Fruit fly (Drosophila melanogaster) whole organism, embryonic: Measurements from ENCODE around the gene CG9166.
A peak's percentile ranks its signal among the peaks of the same experiment; 100 is the strongest.

ENCODE experiments used
- B-H1 ChIP-seq: fragments of 200-800 bp; sonication (Bioruptor generic); IDR thresholded peaks from 3 replicates; pipeline ENCODE4 v1.3.6; 2022; ENCODE audit warnings: missing biosample characterization, missing genetic modification characterization
- Bteb2 ChIP-seq: fragments of 200-800 bp; sonication (Bioruptor generic); optimal IDR thresholded peaks from 2 replicates; lab custom pipeline; 2016; ENCODE audit warnings: missing biosample characterization, missing genetic modification characterization
- CG10274 ChIP-seq: fragments of 200-800 bp; sonication (Bioruptor generic); optimal IDR thresholded peaks from 3 replicates; lab custom pipeline; 2017; ENCODE audit warnings: missing biosample characterization, mild to moderate bottlenecking, missing genetic modification characterization
- CG11695 ChIP-seq: fragments of 200-800 bp; sonication (Bioruptor generic); IDR thresholded peaks from 3 replicates; pipeline ENCODE4 v1.3.6; 2022; ENCODE audit warnings: missing biosample characterization, missing genetic modification characterization
- CG12104 ChIP-seq: fragments of 200-800 bp; sonication (Bioruptor generic); optimal IDR thresholded peaks from 3 replicates; lab custom pipeline; 2016; ENCODE audit warnings: missing biosample characterization, missing genetic modification characterization
- CG12659 ChIP-seq: fragments of 200-800 bp; sonication (Bioruptor generic); optimal IDR thresholded peaks from 3 replicates; lab custom pipeline; 2017; ENCODE audit warnings: mild to moderate bottlenecking, missing biosample characterization, missing genetic modification reagents, missing genetic modification characterization
- CG14710 ChIP-seq: fragments of 200-800 bp; sonication (Bioruptor generic); optimal IDR thresholded peaks from 3 replicates; lab custom pipeline; 2019; ENCODE audit warnings: missing biosample characterization, mild to moderate bottlenecking, missing genetic modification characterization, moderate library complexity
- CG14860 ChIP-seq: fragments of 200-800 bp; sonication (Bioruptor generic); IDR thresholded peaks from 3 replicates; pipeline ENCODE4 v1.3.6; 2022; ENCODE audit warnings: missing biosample characterization, missing genetic modification characterization; ENCODE audit not compliant: partially characterized antibody
- CG1603 ChIP-seq: fragments of 200-800 bp; sonication (Bioruptor generic); optimal IDR thresholded peaks from 2 replicates; lab custom pipeline; 2019; ENCODE audit warnings: missing biosample characterization, mild to moderate bottlenecking, missing genetic modification characterization, moderate library complexity
- CG17328 ChIP-seq: fragments of 200-800 bp; sonication (Bioruptor generic); IDR thresholded peaks from 2 replicates; pipeline ENCODE4 v1.3.6; 2022; ENCODE audit warnings: missing biosample characterization, missing genetic modification characterization
- CG18599 ChIP-seq: fragments of 200-800 bp; sonication (Bioruptor generic); optimal IDR thresholded peaks from 3 replicates; lab custom pipeline; 2017; ENCODE audit warnings: missing biosample characterization, missing genetic modification characterization, mild to moderate bottlenecking, moderate library complexity, missing genetic modification reagents
- CG33213 ChIP-seq: fragments of 200-800 bp; sonication (Bioruptor generic); optimal IDR thresholded peaks from 3 replicates; lab custom pipeline; 2016; ENCODE audit warnings: missing biosample characterization, missing genetic modification characterization
- CG3995 ChIP-seq: fragments of 200-800 bp; sonication (Bioruptor generic); optimal IDR thresholded peaks from 3 replicates; lab custom pipeline; 2016; ENCODE audit warnings: missing biosample characterization, missing genetic modification characterization
- CG5180 ChIP-seq: fragments of 200-800 bp; sonication (Bioruptor generic); optimal IDR thresholded peaks from 3 replicates; lab custom pipeline; 2017; ENCODE audit warnings: missing biosample characterization, missing genetic modification characterization, mild to moderate bottlenecking, moderate library complexity, missing genetic modification reagents
- CG6654 ChIP-seq: fragments of 200-800 bp; sonication (Bioruptor generic); optimal IDR thresholded peaks from 2 replicates; lab custom pipeline; 2017; ENCODE audit warnings: missing biosample characterization, mild to moderate bottlenecking, missing genetic modification characterization
- CG6854 ChIP-seq: fragments of 200-800 bp; sonication (Bioruptor generic); optimal IDR thresholded peaks from 3 replicates; lab custom pipeline; 2017; ENCODE audit warnings: missing biosample characterization, mild to moderate bottlenecking, missing genetic modification characterization
- CG8478 ChIP-seq: fragments of >200 bp; optimal IDR thresholded peaks from 2 replicates; lab custom pipeline; 2018
- CG9437 ChIP-seq: fragments of 200-800 bp; sonication (Bioruptor generic); optimal IDR thresholded peaks from 2 replicates; lab custom pipeline; 2018; ENCODE audit warnings: missing biosample characterization, mild to moderate bottlenecking, missing genetic modification characterization
- D19A ChIP-seq: fragments of 200-800 bp; optimal IDR thresholded peaks from 3 replicates; lab custom pipeline; 2019; ENCODE audit warnings: missing biosample characterization, mild to moderate bottlenecking, missing genetic modification characterization, moderate library complexity
- Ets65A ChIP-seq: fragments of 200-800 bp; sonication (Bioruptor generic); peaks from one replicate; lab custom pipeline; 2016; ENCODE audit warnings: missing biosample characterization, missing genetic modification characterization
- H15 ChIP-seq: fragments of 200-800 bp; sonication (Bioruptor generic); IDR thresholded peaks from 3 replicates; pipeline ENCODE4 v1.3.6; 2022; ENCODE audit warnings: missing biosample characterization, missing genetic modification characterization
- HLH54F ChIP-seq: fragments of 200-800 bp; sonication (Bioruptor generic); optimal IDR thresholded peaks from 3 replicates; lab custom pipeline; 2016; ENCODE audit warnings: missing biosample characterization, missing genetic modification characterization
- Mad ChIP-seq: fragments of 200-800 bp; sonication (Bioruptor generic); optimal IDR thresholded peaks from 2 replicates; lab custom pipeline; 2016; ENCODE audit warnings: missing biosample characterization, missing genetic modification characterization
- Nf-YC ChIP-seq: fragments of 200-800 bp; optimal IDR thresholded peaks from 3 replicates; lab custom pipeline; 2019; ENCODE audit warnings: missing biosample characterization, mild to moderate bottlenecking, missing genetic modification characterization, moderate library complexity
- Sry-δ ChIP-seq: fragments of 200-800 bp; sonication (Bioruptor generic); optimal IDR thresholded peaks from 2 replicates; lab custom pipeline; 2016; ENCODE audit warnings: missing biosample characterization, missing genetic modification characterization
- bbx ChIP-seq: fragments of 200-800 bp; sonication (Bioruptor generic); IDR thresholded peaks from 2 replicates; pipeline ENCODE4 v1.3.6; 2022; ENCODE audit warnings: missing biosample characterization, missing genetic modification characterization; ENCODE audit not compliant: partially characterized antibody
- chinmo ChIP-seq: fragments of 200-800 bp; sonication (Bioruptor generic); IDR thresholded peaks from 4 replicates; pipeline ENCODE4 v1.3.6; 2022; ENCODE audit warnings: missing biosample characterization, missing genetic modification characterization; ENCODE audit not compliant: partially characterized antibody
- ewg ChIP-seq: fragments of 200-800 bp; sonication (Bioruptor generic); optimal IDR thresholded peaks from 3 replicates; lab custom pipeline; 2017; ENCODE audit warnings: mild to moderate bottlenecking, missing biosample characterization, missing genetic modification reagents, missing genetic modification characterization
- fd64A ChIP-seq: fragments of 200-800 bp; sonication (Bioruptor generic); optimal IDR thresholded peaks from 3 replicates; lab custom pipeline; 2018; ENCODE audit warnings: missing biosample characterization, mild to moderate bottlenecking, missing genetic modification characterization
- fd96Cb ChIP-seq: fragments of 200-800 bp; sonication (Bioruptor generic); optimal IDR thresholded peaks from 2 replicates; lab custom pipeline; 2018; ENCODE audit warnings: missing biosample characterization, mild to moderate bottlenecking, missing genetic modification characterization, moderate library complexity
- gsb ChIP-seq: fragments of 200-800 bp; sonication (Bioruptor generic); IDR thresholded peaks from 2 replicates; pipeline ENCODE4 v1.3.6; 2022; ENCODE audit warnings: missing biosample characterization, missing genetic modification characterization
- inv ChIP-seq: fragments of 200-800 bp; sonication (Bioruptor generic); IDR thresholded peaks from 2 replicates; pipeline ENCODE4 v1.3.6; 2022; ENCODE audit warnings: missing biosample characterization, missing genetic modification characterization; ENCODE audit not compliant: partially characterized antibody
- kay ChIP-seq: fragments of 200-800 bp; sonication (Bioruptor generic); optimal IDR thresholded peaks from 2 replicates; lab custom pipeline; 2016; ENCODE audit warnings: missing biosample characterization, missing genetic modification characterization
- lola ChIP-seq, 3 experiments: fragments of >200 bp in 2 of 3; fragments of 200-800 bp in 1 of 3; sonication (Bioruptor generic) in 1 of 3; optimal IDR thresholded peaks; 2 replicates each; lab custom pipeline; 2017 to 2019; ENCODE audit warnings: missing biosample characterization in 3 of 3, missing genetic modification characterization in 3 of 3, mild to moderate bottlenecking in 1 of 3, moderate library complexity in 1 of 3
- lov ChIP-seq, 2 experiments: fragments of 200-800 bp in 1 of 2; fragments of >200 bp in 1 of 2; sonication (Bioruptor generic) in 1 of 2; IDR thresholded peaks in 1 of 2; optimal IDR thresholded peaks in 1 of 2; 2 replicates in 1 of 2; 3 replicates in 1 of 2; pipeline versions ENCODE4 v1.3.6 to Lab custom; 2017 to 2022; ENCODE audit warnings: missing biosample characterization in 1 of 2, missing genetic modification characterization in 1 of 2
- pan ChIP-seq, 4 experiments: fragments of >200 bp in 3 of 4; fragments of 200-800 bp in 1 of 4; sonication (Bioruptor generic) in 1 of 4; optimal IDR thresholded peaks in 3 of 4; IDR thresholded peaks in 1 of 4; 2 replicates each; pipeline versions ENCODE4 v1.3.6 to Lab custom; 2017 to 2022; ENCODE audit warnings: missing biosample characterization in 2 of 4, missing genetic modification characterization in 2 of 4, mixed read lengths in 1 of 4
- prd ChIP-seq, 3 experiments: fragments of >200 bp in 2 of 3; fragments of 200-800 bp in 1 of 3; sonication (Bioruptor generic) in 1 of 3; optimal IDR thresholded peaks in 2 of 3; IDR thresholded peaks in 1 of 3; 2 replicates in 2 of 3; 3 replicates in 1 of 3; pipeline versions ENCODE4 v1.3.6 to Lab custom; 2017 to 2022; ENCODE audit warnings: missing biosample characterization in 1 of 3, missing genetic modification characterization in 1 of 3
- pzg ChIP-seq: fragments of 200-800 bp; sonication (Bioruptor generic); optimal IDR thresholded peaks from 3 replicates; lab custom pipeline; 2018; ENCODE audit warnings: missing biosample characterization, mild to moderate bottlenecking, missing genetic modification characterization, moderate library complexity
- ranshi ChIP-seq: fragments of 200-800 bp; sonication (Bioruptor generic); IDR thresholded peaks from 2 replicates; pipeline ENCODE4 v1.3.6; 2022; ENCODE audit warnings: missing biosample characterization, missing genetic modification characterization
- repo ChIP-seq: fragments of 200-800 bp; sonication (Bioruptor generic); optimal IDR thresholded peaks from 2 replicates; lab custom pipeline; 2016; ENCODE audit warnings: missing biosample characterization, missing genetic modification characterization
- sens ChIP-seq: fragments of 200-800 bp; sonication (Bioruptor generic); peaks from one replicate; lab custom pipeline; 2016; ENCODE audit warnings: missing biosample characterization, missing genetic modification characterization
- slp2 ChIP-seq: fragments of 200-800 bp; sonication (Bioruptor generic); optimal IDR thresholded peaks from 2 replicates; lab custom pipeline; 2016; ENCODE audit warnings: missing biosample characterization, missing genetic modification characterization
- sug ChIP-seq: fragments of 200-800 bp; optimal IDR thresholded peaks from 2 replicates; lab custom pipeline; 2019; ENCODE audit warnings: missing biosample characterization, mild to moderate bottlenecking, missing genetic modification characterization, moderate library complexity
- tgo ChIP-seq: fragments of 200-800 bp; sonication (Bioruptor generic); IDR thresholded peaks from 3 replicates; pipeline ENCODE4 v1.3.6; 2022; ENCODE audit warnings: missing biosample characterization, missing genetic modification characterization
- tio ChIP-seq: fragments of 200-800 bp; sonication (Bioruptor generic); optimal IDR thresholded peaks from 2 replicates; lab custom pipeline; 2017; ENCODE audit warnings: missing biosample characterization, missing genetic modification characterization, inconsistent platforms
- tll ChIP-seq, 2 experiments: fragments of 200-800 bp in 1 of 2; fragments of >200 bp in 1 of 2; sonication (Bioruptor generic) in 1 of 2; optimal IDR thresholded peaks; 2 replicates each; lab custom pipeline; 2017 to 2019; ENCODE audit warnings: missing biosample characterization in 2 of 2, missing genetic modification characterization in 2 of 2, mild to moderate bottlenecking in 1 of 2, moderate library complexity in 1 of 2
- toy ChIP-seq: fragments of 200-800 bp; sonication (Bioruptor generic); IDR thresholded peaks from 2 replicates; pipeline ENCODE4 v1.3.6; 2022; ENCODE audit warnings: missing biosample characterization, missing genetic modification characterization
- wor ChIP-seq: fragments of 200-800 bp; sonication (Bioruptor generic); IDR thresholded peaks from 2 replicates; pipeline ENCODE4 v1.3.6; 2022; ENCODE audit warnings: missing biosample characterization, missing genetic modification characterization
- zen ChIP-seq: fragments of 200-800 bp; sonication (Bioruptor generic); optimal IDR thresholded peaks from 3 replicates; lab custom pipeline; 2018; ENCODE audit warnings: missing biosample characterization, mild to moderate bottlenecking, missing genetic modification characterization, moderate library complexity
- zen2 ChIP-seq: fragments of 200-800 bp; sonication (Bioruptor generic); IDR thresholded peaks from 3 replicates; pipeline ENCODE4 v1.3.6; 2022; ENCODE audit warnings: missing biosample characterization, missing genetic modification characterization; ENCODE audit not compliant: partially characterized antibody

Gene CG9166

dm6 chr3L:1329724-1330123, 21.2 kb upstream of the CG9166 start, which contains the start of gene ND-ACP (continued):
- no peak for TF ChIP-seq toy (GFP tag; lab: Robert Waterston, UW)
- TF ChIP-seq CG5180 (GFP tag; lab: Kevin White, UChicago), result no peak
- no peak for TF ChIP-seq D19A
- TF ChIP-seq CG8478, result no peak
- TF ChIP-seq prd (optimal IDR thresholded peaks at IDR 0.05; lab: Kevin White, UChicago), result no peak
- no peak for TF ChIP-seq prd (GFP tag; IDR thresholded peaks at IDR 0.05; lab: Robert Waterston, UW)
- TF ChIP-seq Ets65A (GFP tag; lab: Kevin White, UChicago), result no peak
- no peak for TF ChIP-seq zen2 (GFP tag; lab: Robert Waterston, UW)
- TF ChIP-seq bbx (GFP tag; lab: Robert Waterston, UW), result no peak
- TF ChIP-seq lola (GFP tag; optimal IDR thresholded peaks at IDR 0.05; lab: Kevin White, UChicago), result no peak
- TF ChIP-seq CG9437 (GFP tag; lab: Kevin White, UChicago), result no peak
- no peak for TF ChIP-seq CG11695
- no peak for TF ChIP-seq H15
- no peak for TF ChIP-seq lov (optimal IDR thresholded peaks at IDR 0.05; lab: Kevin White, UChicago)
- no peak for TF ChIP-seq lov (GFP tag; IDR thresholded peaks at IDR 0.05; lab: Robert Waterston, UW)
- TF ChIP-seq Mad, result no peak
- TF ChIP-seq gsb (GFP tag; lab: Robert Waterston, UW), result no peak
- no peak for TF ChIP-seq CG33213 (GFP tag; lab: Kevin White, UChicago)
- no peak for TF ChIP-seq ewg (GFP tag; lab: Kevin White, UChicago)
- no peak for TF ChIP-seq CG6854 (GFP tag; lab: Kevin White, UChicago)
- TF ChIP-seq CG17328 (GFP tag; lab: Robert Waterston, UW), result no peak
- TF ChIP-seq ranshi (GFP tag; lab: Robert Waterston, UW), result no peak
- no peak for TF ChIP-seq wor (GFP tag; lab: Robert Waterston, UW)
- TF ChIP-seq sug (tag; lab: Kevin White, UChicago), result no peak
- TF ChIP-seq HLH54F (GFP tag; lab: Kevin White, UChicago), result no peak
- TF ChIP-seq CG1603 (tag; lab: Kevin White, UChicago), result peak; percentile 46
- peak; percentile 56 for TF ChIP-seq CG3995
- no peak for TF ChIP-seq slp2 (GFP tag; lab: Kevin White, UChicago)
- TF ChIP-seq chinmo (GFP tag; lab: Robert Waterston, UW), result no peak
- TF ChIP-seq kay (GFP tag; lab: Kevin White, UChicago), result no peak
- TF ChIP-seq fd64A (GFP tag; lab: Kevin White, UChicago), result no peak
- no peak for TF ChIP-seq repo (GFP tag; lab: Kevin White, UChicago)
- no peak for TF ChIP-seq Bteb2
- no peak for TF ChIP-seq inv (GFP tag; lab: Robert Waterston, UW)
- TF ChIP-seq tgo (GFP tag; lab: Robert Waterston, UW), result no peak
- TF ChIP-seq CG14710, result peak; percentile 66
- no peak for TF ChIP-seq tio (GFP tag; lab: Kevin White, UChicago)
- TF ChIP-seq CG14860 (GFP tag; lab: Robert Waterston, UW), result no peak
- no peak for TF ChIP-seq sens (GFP tag; lab: Kevin White, UChicago)
- no peak for TF ChIP-seq fd96Cb (tag; lab: Kevin White, UChicago)
- no peak for TF ChIP-seq B-H1
- TF ChIP-seq tll (GFP tag; optimal IDR thresholded peaks at IDR 0.05; lab: Kevin White, UChicago), result no peak
- no peak for TF ChIP-seq pan (optimal IDR thresholded peaks at IDR 0.05; lab: Kevin White, UChicago)
- no peak for TF ChIP-seq pan (GFP tag; optimal IDR thresholded peaks at IDR 0.05 in 1 of 2, IDR thresholded peaks at IDR 0.05 in 1 of 2)
- TF ChIP-seq Nf-YC (tag; lab: Kevin White, UChicago), result peak; percentile 24
- peak; percentile 42 for TF ChIP-seq Sry-δ (GFP tag; lab: Kevin White, UChicago)
- no peak for TF ChIP-seq CG6654 (GFP tag; lab: Kevin White, UChicago)
- TF ChIP-seq CG18599 (GFP tag; lab: Kevin White, UChicago), result no peak
- TF ChIP-seq pzg, result peak; percentile 74
- TF ChIP-seq CG12659 (GFP tag; lab: Kevin White, UChicago), result peak; percentile 37
- TF ChIP-seq zen (tag; lab: Kevin White, UChicago), result no peak
- no peak for TF ChIP-seq CG12104 (GFP tag; lab: Kevin White, UChicago)
- no peak for TF ChIP-seq CG10274 (GFP tag; lab: Kevin White, UChicago)
